Fruit fly (Drosophila melanogaster): ENCODE results near the gene Rcd-1.

DNA sequence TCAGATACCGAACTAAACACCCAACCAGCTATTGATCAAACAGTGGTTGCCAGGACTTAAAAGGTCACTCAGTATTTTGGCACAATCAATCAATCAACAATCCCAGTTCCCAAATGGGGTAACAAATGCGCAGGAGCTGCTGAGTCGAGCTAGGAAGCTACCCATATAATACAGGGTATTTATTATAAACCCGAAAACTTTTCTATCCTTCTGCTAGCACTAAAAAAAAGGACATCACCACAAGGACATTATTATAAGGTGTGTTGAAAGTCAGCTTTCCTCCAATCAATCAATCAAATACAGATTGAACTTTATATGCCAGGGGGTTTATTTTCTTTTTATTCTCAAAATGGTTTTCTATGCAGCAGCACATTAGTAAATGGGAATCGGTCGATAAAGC lies 17.4 kb upstream of the Rcd-1 start, which contains the start of gene CG14221:
- TF ChIP-seq dmrt99B (tag; optimal IDR thresholded peaks at IDR 0.05) = no peak
- no peak for TF ChIP-seq ems (GFP tag; optimal IDR thresholded peaks at IDR 0.05)
- no peak for TF ChIP-seq gro (GFP tag; optimal IDR thresholded peaks at IDR 0.05)
- no peak for TF ChIP-seq zen2 (GFP tag; IDR thresholded peaks at IDR 0.05; ENCODE audit: partially characterized antibody)
- no peak for TF ChIP-seq CG18764 (GFP tag; optimal IDR thresholded peaks at IDR 0.05)
- no peak for TF ChIP-seq Hr51 (GFP tag; optimal IDR thresholded peaks at IDR 0.05)

Data from whole organism, embryonic.